Fruit fly (Drosophila melanogaster): ENCODE results near the gene dnt.

dnt gene

DNA sequence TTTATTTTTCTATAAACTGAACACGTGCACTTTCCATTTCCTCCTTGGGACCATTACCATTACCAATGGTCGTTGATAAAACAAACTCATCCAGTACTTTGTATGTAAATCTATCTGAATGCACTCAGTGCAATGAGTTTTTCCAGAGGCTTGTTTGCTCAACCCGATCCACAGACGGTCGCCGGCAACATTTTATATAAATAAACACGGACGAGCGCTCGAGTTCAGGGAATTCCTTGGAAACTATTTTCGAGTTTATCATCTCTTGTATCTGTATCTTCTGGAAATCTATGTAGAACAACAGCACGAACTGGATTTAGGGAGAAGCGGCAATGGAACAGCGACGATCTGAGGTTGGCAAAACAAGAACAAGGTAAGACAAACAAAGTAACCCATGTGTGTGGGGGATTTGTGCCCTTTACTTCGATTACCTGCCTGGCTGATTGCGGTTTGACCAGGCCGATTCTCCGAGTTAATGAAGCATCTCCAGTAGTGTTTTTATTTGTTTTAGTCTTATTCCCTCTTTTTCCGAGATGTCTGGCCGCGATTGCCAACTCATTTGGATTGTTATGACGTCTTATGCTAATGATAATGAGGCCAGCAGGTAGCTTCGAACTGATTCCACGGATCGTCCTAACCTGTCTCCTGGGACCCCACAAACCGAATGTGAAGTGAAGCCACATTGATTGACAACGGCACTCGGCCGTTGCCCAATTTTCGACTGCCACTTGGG, 21.8 kb downstream of the dnt start:
- no peak for TF ChIP-seq noc (tag; optimal IDR thresholded peaks at IDR 0.05)

- no peak for TF ChIP-seq noc (tag; optimal IDR thresholded peaks at IDR 0.05)
Measured at dm6 chr2L:19339023-19339422, 24.0 kb downstream of the dnt start.

dm6 chr2L:19337971-19338732, 24.9 kb downstream of the dnt start:
- TF ChIP-seq noc (tag; optimal IDR thresholded peaks at IDR 0.05) = no peak

DNA sequence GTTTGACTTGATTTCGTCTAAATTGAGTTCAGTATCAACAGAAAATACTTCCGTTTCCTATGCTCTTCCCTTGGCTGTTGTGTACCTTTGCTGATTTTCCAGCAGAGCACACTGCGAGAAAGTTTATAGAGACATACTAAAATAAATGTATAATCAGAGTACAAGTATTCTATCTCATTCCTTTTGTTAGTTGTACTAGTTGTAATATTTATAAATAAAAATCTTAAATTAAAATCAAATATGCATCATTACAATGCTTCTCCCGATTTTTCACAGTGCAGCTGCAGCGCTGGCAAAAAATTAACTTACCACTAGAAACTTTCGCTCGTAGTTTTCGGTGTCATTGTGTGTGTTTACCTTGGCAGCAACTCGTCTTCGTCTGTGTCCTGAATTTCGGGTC, 28.0 kb downstream of the dnt start:
- TF ChIP-seq noc (tag; optimal IDR thresholded peaks at IDR 0.05) = no peak

DNA sequence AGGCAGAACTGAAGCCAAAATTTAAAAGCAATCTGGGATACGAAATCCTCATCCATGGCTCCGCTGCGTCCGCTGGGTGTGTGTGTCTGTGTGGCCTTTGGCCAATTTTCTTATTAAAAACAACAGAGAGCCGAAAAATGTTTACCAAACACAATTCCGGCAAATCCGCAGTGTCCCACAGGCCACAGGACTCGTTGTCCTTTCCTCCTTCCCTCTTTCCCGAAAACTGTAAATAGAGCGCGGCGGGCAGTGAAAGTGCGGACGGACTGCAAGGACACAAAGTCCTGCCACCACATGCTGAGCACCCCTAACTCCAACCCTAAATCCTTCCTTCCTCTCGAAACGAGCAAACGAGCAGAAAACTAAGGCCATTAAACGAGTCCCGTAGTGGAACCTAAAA, 29.1 kb downstream of the dnt start:
- TF ChIP-seq noc (tag; optimal IDR thresholded peaks at IDR 0.05) = no peak

DNA sequence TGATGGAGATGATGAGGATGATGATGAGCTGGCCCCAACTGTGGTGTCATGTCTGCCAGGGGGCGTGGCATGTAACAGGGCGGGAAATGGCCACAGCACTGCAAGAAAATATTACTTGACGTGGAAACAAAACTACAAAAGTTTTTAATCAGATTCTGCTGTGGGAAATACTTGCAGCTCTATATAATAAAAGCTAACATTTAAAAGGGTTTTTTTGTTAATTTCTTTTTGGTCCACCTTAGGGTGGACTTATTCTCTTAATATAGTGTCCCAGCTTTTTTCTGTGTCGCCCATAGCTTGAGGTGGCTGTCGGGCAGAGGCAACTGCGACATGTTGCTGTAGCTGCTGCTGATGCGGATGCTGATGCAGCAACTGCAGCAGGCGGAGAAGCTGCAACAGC, 34.4 kb downstream of the dnt start:
- TF ChIP-seq noc (tag; optimal IDR thresholded peaks at IDR 0.05) = no peak

DNA sequence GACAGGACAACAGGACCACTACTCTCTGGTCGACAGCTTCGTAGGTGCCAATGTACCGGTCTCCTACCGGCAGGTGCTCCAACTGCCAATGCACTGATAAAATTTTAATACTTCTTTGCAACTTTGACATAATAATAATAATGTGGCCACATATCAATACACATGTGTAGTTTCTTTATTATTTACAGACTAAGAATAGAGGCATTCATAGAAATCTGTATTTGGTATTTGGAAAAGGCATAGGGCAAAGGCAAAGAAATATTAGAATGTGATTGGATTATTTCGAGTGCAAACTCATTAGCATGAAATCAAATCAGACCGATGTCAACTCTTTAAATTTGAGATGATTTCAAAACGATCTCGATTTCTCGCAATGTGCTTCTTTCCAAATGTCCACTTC, 35.2 kb downstream of the dnt start:
- no peak for TF ChIP-seq noc (tag; optimal IDR thresholded peaks at IDR 0.05)

- no peak for TF ChIP-seq noc (tag; optimal IDR thresholded peaks at IDR 0.05)
Measured at dm6 chr2L:19326819-19327425, 36.1 kb downstream of the dnt start.

dm6 chr2L:19325420-19325819, 37.6 kb downstream of the dnt start:
- no peak for TF ChIP-seq noc (tag; optimal IDR thresholded peaks at IDR 0.05)

- TF ChIP-seq noc (tag; optimal IDR thresholded peaks at IDR 0.05) = no peak
Measured at dm6 chr2L:19324737-19325136, 38.3 kb downstream of the dnt start.

- no peak for TF ChIP-seq noc (tag; optimal IDR thresholded peaks at IDR 0.05)
Measured at dm6 chr2L:19323530-19324023, 39.5 kb downstream of the dnt start.

- no peak for TF ChIP-seq noc (tag; optimal IDR thresholded peaks at IDR 0.05)
Measured at dm6 chr2L:19322744-19323143, 40.3 kb downstream of the dnt start.

DNA sequence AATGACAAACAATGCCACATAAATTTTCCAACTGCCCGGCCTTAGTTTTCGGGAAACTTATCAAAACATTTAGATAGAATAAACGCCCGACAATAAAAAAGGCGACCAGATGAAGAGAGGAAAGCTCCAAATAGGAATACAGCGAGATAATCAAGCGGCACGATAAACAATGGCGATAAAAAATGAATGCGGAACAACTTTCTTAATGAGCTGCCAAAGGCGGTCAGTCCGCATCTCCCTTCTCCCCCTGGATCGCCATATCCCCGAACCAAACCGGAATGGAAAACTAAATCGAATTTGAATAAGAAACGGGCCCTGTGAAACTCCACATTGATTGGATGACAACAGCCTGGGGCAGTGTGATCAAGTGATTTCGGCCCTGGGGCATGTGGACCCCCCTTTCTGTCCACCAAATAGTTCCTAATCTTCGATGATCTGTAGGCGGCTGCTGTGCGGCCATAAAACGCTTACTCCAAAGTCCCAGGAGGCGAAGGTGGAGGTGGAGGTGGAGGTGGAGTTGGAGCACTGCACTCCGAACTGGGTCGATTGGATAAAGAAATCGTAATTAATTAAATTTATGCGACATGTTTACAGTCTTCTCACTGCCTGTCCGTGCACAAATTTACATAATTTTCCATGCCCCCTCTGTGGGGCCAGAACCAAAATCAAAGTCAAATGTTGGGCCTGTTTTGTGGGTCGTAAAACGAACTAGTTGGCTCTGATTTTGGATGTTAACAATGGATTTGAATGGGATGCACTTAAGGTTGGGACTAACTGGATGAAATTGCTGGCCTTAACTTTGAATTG, 42.0 kb downstream of the dnt start:
- no peak for TF ChIP-seq noc (tag; optimal IDR thresholded peaks at IDR 0.05)

dm6 chr2L:19319334-19319733, 43.7 kb downstream of the dnt start:
- TF ChIP-seq noc (tag; optimal IDR thresholded peaks at IDR 0.05) = no peak

DNA sequence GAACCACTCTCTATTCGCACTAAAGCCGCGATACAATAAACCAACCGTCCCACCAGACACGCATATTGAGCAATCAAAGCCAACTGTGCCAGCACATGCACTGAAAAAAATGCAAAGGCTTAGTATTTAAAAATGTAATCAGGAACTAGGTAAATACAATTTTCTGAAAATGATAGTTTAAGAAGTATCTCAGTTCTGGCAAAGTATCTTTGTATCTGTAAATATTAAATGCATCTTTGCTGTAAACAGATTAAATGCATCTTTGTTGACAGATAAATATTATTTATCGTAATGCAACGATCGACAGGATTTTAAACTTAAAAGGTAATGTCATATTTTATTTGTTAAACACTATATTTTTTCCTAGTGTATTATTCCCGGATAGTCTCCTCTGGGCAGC, 45.2 kb downstream of the dnt start:
- TF ChIP-seq noc (tag; optimal IDR thresholded peaks at IDR 0.05) = no peak

dm6 chr2L:19314589-19314988, 48.4 kb downstream of the dnt start:
- TF ChIP-seq noc (tag; optimal IDR thresholded peaks at IDR 0.05) = no peak

Data from whole organism, larva.